Worm (Caenorhabditis elegans): ENCODE measurements around the gene Y46E12BL.2.

Gene Y46E12BL.2

DNA sequence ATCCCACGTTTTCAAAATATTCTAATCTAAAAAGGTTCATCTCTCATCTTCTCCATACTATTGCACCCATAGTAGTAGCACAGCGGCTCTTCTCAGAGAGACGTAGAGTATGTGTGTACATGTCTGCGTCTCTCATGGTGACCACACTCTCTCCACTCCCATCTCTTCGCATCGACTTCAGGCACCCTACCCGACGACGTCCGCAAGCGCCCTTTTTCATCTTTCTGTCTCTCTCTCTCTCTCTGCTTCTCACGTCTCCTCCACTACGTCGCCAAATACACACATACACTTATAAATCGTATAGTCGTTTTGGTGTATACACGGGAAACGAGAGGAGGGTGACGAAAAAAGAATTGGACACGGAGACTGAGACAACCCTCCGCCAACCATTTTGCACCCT, 23.1 kb downstream of the Y46E12BL.2 start (continued):
- TF ChIP-seq sdc-2 (tag; optimal IDR thresholded peaks at IDR 0.05) (no peak), C08G9.2 (tag; optimal IDR thresholded peaks at IDR 0.05) (no peak), hlh-13 (GFP tag; optimal IDR thresholded peaks at IDR 0.05) (no peak), ceh-31 (tag; optimal IDR thresholded peaks at IDR 0.05) (peak; percentile 73), hlh-6 (tag; optimal IDR thresholded peaks at IDR 0.05) (peak; percentile 58), syd-9 (tag; optimal IDR thresholded peaks at IDR 0.05) (peak; percentile 29), lin-11 (tag; optimal IDR thresholded peaks at IDR 0.05) (no peak), ref-2 (tag; optimal IDR thresholded peaks at IDR 0.05) (peak; percentile 26), nfya-1 (tag; optimal IDR thresholded peaks at IDR 0.05) (peak; percentile 58), pax-1 (tag; optimal IDR thresholded peaks at IDR 0.05) (no peak), npax-4 (tag; optimal IDR thresholded peaks at IDR 0.05) (no peak), ahr-1 (tag; optimal IDR thresholded peaks at IDR 0.05) (no peak), unc-86 (tag; optimal IDR thresholded peaks at IDR 0.05) (no peak), ceh-18 (tag; optimal IDR thresholded peaks at IDR 0.05) (peak; percentile 5), rnt-1 (tag; optimal IDR thresholded peaks at IDR 0.05) (no peak)

DNA sequence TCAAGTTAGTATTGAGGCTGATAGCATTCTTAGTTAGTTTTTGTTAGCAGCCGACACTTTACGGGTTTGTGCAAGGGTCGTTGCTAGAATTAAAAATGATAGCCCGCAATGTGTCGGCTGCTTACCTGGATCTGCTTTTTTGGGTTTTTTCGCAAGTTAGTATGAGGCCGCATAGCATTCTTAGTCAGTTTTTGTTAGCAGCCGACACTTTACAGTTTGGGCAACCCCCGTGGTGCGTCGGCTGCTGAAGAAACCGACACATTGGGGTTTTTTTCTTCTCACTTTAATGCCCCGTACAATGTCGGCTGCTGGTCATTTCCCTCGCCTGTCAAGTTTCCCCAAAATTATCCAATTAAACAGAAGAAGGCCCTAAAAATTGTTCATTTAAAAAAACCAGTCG, 24.2 kb downstream of the Y46E12BL.2 start:
- TF ChIP-seq pag-3 (tag; optimal IDR thresholded peaks at IDR 0.05; ENCODE audit: borderline replicate concordance) = no peak
- TF ChIP-seq ceh-34 (tag; optimal IDR thresholded peaks at IDR 0.05) = no peak
- no peak for TF ChIP-seq nfya-1 (tag; optimal IDR thresholded peaks at IDR 0.05)
- TF ChIP-seq dve-1 (tag; optimal IDR thresholded peaks at IDR 0.05) = no peak
- TF ChIP-seq dmd-4 (tag; optimal IDR thresholded peaks at IDR 0.05; ENCODE audit: borderline replicate concordance) = no peak
- no peak for TF ChIP-seq fax-1 (tag; optimal IDR thresholded peaks at IDR 0.05)
- TF ChIP-seq unc-86 (tag; optimal IDR thresholded peaks at IDR 0.05) = no peak
- no peak for TF ChIP-seq ceh-31 (tag; optimal IDR thresholded peaks at IDR 0.05)
- no peak for TF ChIP-seq ttx-3 (tag; optimal IDR thresholded peaks at IDR 0.05)
- no peak for TF ChIP-seq tbx-7 (tag; optimal IDR thresholded peaks at IDR 0.05)
- no peak for TF ChIP-seq K09A11.1 (tag; optimal IDR thresholded peaks at IDR 0.05; ENCODE audit: insufficient read depth)
- TF ChIP-seq pros-1 (tag; optimal IDR thresholded peaks at IDR 0.05) = no peak
- no peak for TF ChIP-seq madf-2 (tag; optimal IDR thresholded peaks at IDR 0.05)

DNA sequence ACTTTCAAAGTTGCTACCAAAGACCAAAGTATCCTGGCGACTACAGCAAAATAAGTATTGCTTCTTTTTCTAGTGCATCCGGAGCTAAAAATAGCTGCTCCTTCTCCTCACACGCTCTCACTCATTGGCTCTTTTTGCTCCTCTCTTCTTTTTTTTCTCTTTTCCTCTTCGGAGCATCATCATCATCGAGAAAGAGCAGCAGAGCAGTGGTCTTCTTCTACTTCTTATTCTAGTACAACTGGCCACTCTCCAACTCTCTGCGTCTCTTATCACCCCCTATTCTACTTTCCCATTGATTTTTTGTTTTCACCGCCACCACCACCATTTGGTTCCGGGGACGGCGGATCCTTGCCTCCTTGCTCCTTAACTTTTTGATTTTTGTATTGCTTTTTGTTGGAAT, 25.9 kb downstream of the Y46E12BL.2 start:
- no peak for TF ChIP-seq ztf-16 (tag; optimal IDR thresholded peaks at IDR 0.05)
- TF ChIP-seq ceh-9 (tag; optimal IDR thresholded peaks at IDR 0.05) = no peak
- no peak for TF ChIP-seq ama-1 (optimal IDR thresholded peaks at IDR 0.05)
- TF ChIP-seq ahr-1 (tag; optimal IDR thresholded peaks at IDR 0.05) = no peak
- no peak for TF ChIP-seq lim-6 (tag; optimal IDR thresholded peaks at IDR 0.05)
- peak; percentile 46 for TF ChIP-seq nfya-1 (tag; optimal IDR thresholded peaks at IDR 0.05)
- no peak for TF ChIP-seq ceh-19 (GFP tag; optimal IDR thresholded peaks at IDR 0.05)
- TF ChIP-seq ceh-48 (tag; optimal IDR thresholded peaks at IDR 0.05) = peak; percentile 57

DNA sequence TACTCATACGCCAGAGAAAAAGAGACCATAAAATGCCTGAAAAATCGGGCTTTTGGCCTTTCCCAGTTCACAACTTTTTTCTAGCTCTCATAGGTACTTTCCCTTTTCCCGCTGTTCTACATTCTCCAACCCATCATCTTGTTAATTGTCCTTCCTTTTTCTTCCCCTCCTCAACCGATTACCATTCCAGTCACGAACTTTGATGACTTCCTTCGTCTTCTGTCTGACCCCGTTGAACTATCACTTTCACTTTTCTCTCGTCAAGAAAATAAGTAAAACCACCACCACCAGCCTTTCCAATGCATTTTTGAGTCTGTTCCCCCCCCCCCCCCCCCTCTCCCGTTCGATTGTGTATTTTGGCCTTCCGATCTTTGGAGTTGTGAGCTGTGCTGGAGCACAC, 27.8 kb downstream of the Y46E12BL.2 start:
- no peak for TF ChIP-seq ceh-22 (tag; optimal IDR thresholded peaks at IDR 0.05)
- TF ChIP-seq hlh-15 (tag; optimal IDR thresholded peaks at IDR 0.05) = no peak
- TF ChIP-seq unc-86 (tag; optimal IDR thresholded peaks at IDR 0.05) = no peak
- no peak for TF ChIP-seq nhr-11 (tag; optimal IDR thresholded peaks at IDR 0.05)
- no peak for TF ChIP-seq dmd-4 (tag; optimal IDR thresholded peaks at IDR 0.05; ENCODE audit: borderline replicate concordance)
- TF ChIP-seq zip-5 (tag; optimal IDR thresholded peaks at IDR 0.05) = no peak
- no peak for TF ChIP-seq K09A11.1 (tag; optimal IDR thresholded peaks at IDR 0.05; ENCODE audit: insufficient read depth)
- TF ChIP-seq unc-42 (tag; optimal IDR thresholded peaks at IDR 0.05) = no peak
- TF ChIP-seq gmeb-2 (tag; optimal IDR thresholded peaks at IDR 0.05) = no peak
- no peak for TF ChIP-seq ahr-1 (tag; optimal IDR thresholded peaks at IDR 0.05)
- TF ChIP-seq hlh-6 (tag; optimal IDR thresholded peaks at IDR 0.05) = no peak
- TF ChIP-seq ceh-6 (GFP tag; optimal IDR thresholded peaks at IDR 0.05) = no peak
